Worm (Caenorhabditis elegans) whole organism, L3 larva: ENCODE results near the gene dgk-4.

Source experiments
- ama-1 ChIP-seq: fragments of 150-350 bp; optimal IDR thresholded peaks from 2 replicates; lab custom pipeline; 2018
- fos-1 ChIP-seq: fragments of 150-350 bp; optimal IDR thresholded peaks from 2 replicates; lab custom pipeline; 2014; ENCODE audit warnings: missing biosample characterization, missing genetic modification characterization
- nhr-12 ChIP-seq: fragments of 150-350 bp; optimal IDR thresholded peaks from 2 replicates; lab custom pipeline; 2014; ENCODE audit warnings: missing biosample characterization, missing genetic modification characterization
- nhr-28 ChIP-seq: fragments of 150-350 bp; optimal IDR thresholded peaks from 2 replicates; lab custom pipeline; 2014; ENCODE audit warnings: missing biosample characterization, missing genetic modification characterization
- nhr-77 ChIP-seq: fragments of 150-350 bp; optimal IDR thresholded peaks from 2 replicates; lab custom pipeline; 2014; ENCODE audit warnings: missing biosample characterization, missing genetic modification characterization
- pqm-1 ChIP-seq: fragments of 150-350 bp; optimal IDR thresholded peaks from 2 replicates; lab custom pipeline; 2017; ENCODE audit warnings: missing biosample characterization, missing genetic modification characterization, inconsistent platforms
- unc-62 ChIP-seq: fragments of 150-350 bp; sonication (generic microtip); optimal IDR thresholded peaks from 4 replicates; lab custom pipeline; 2014; ENCODE audit warnings: missing biosample characterization, missing genetic modification reagents, missing genetic modification characterization
- zag-1 ChIP-seq: fragments of 150-350 bp; optimal IDR thresholded peaks from 2 replicates; lab custom pipeline; 2014; ENCODE audit warnings: missing biosample characterization, missing genetic modification characterization

ce11 chrIV:8600712-8601330 lies 30.3 kb upstream of the dgk-4 start, which contains the start of gene Y59H11AR.4:
- TF ChIP-seq pqm-1 (tag; lab: Kevin White, UChicago) (no peak), fos-1 (tag; lab: Kevin White, UChicago) (no peak), ama-1 (lab: Kevin White, UChicago) (no peak), zag-1 (no peak), nhr-77 (tag; lab: Kevin White, UChicago) (no peak), nhr-12 (tag; lab: Kevin White, UChicago) (no peak), unc-62 (GFP tag; lab: Kevin White, UChicago) (no peak), nhr-28 (no peak)
